Worm (Caenorhabditis elegans) whole organism, young adult: ENCODE measurements around the gene C50D2.2.

Experiments used
- C06A6.2 ChIP-seq: fragments of 200-800 bp; sonication (Bioruptor generic); conservative IDR thresholded peaks from 2 replicates; pipeline ENCODE4 v1.3.6; 2022; ENCODE audit warnings: missing genetic modification characterization, missing compliant biosample characterization
- D2030.7 ChIP-seq: fragments of 200-800 bp; sonication (Bioruptor generic); IDR thresholded peaks from 2 replicates; pipeline ENCODE4 v1.3.6; 2022; ENCODE audit warnings: missing genetic modification reagents, missing genetic modification characterization, missing compliant biosample characterization
- F23B12.7 ChIP-seq: sonication (generic microtip); optimal IDR thresholded peaks from 2 replicates; lab custom pipeline; 2017; ENCODE audit warnings: missing genetic modification characterization, mild to moderate bottlenecking, missing compliant biosample characterization, antibody characterized with exemption, moderate library complexity; ENCODE audit not compliant: insufficient read depth
- F37B4.10 ChIP-seq: fragments of 200-800 bp; sonication (Bioruptor generic); IDR thresholded peaks from 2 replicates; pipeline ENCODE4 v1.3.6; 2022; ENCODE audit warnings: missing genetic modification characterization, missing compliant biosample characterization
- F39B2.1 ChIP-seq: fragments of 200-800 bp; sonication (Bioruptor generic); IDR thresholded peaks from 2 replicates; pipeline ENCODE4 v1.3.6; 2022; ENCODE audit warnings: missing genetic modification reagents, missing genetic modification characterization, missing compliant biosample characterization
- F49E8.2 ChIP-seq: sonication (generic microtip); optimal IDR thresholded peaks from 3 replicates; lab custom pipeline; 2017; ENCODE audit warnings: missing genetic modification characterization, mild to moderate bottlenecking, missing compliant biosample characterization, antibody characterized with exemption, moderate library complexity; ENCODE audit not compliant: insufficient read depth
- F57A8.1 ChIP-seq: fragments of 200-800 bp; sonication (Bioruptor generic); optimal IDR thresholded peaks from 2 replicates; lab custom pipeline; 2018; ENCODE audit warnings: mild to moderate bottlenecking, missing genetic modification characterization, moderate library complexity, missing compliant biosample characterization
- K11D2.4 ChIP-seq: fragments of 200-800 bp; sonication (Bioruptor generic); IDR thresholded peaks from 2 replicates; pipeline ENCODE4 v1.3.6; 2022; ENCODE audit warnings: missing genetic modification reagents, missing genetic modification characterization, missing compliant biosample characterization
- Y53F4B.3 ChIP-seq: fragments of 200-800 bp; sonication (Bioruptor generic); IDR thresholded peaks from 2 replicates; pipeline ENCODE4 v1.3.6; 2022; ENCODE audit warnings: missing genetic modification reagents, missing genetic modification characterization, missing compliant biosample characterization
- Y67H2A.10 ChIP-seq: fragments of 200-800 bp; sonication (Bioruptor generic); conservative IDR thresholded peaks from 2 replicates; pipeline ENCODE4 v1.3.6; 2022; ENCODE audit warnings: missing genetic modification reagents, missing genetic modification characterization, missing compliant biosample characterization
- Y79H2A.3 ChIP-seq: fragments of 200-800 bp; sonication (Bioruptor generic); conservative IDR thresholded peaks from 2 replicates; pipeline ENCODE4 v1.3.6; 2022; ENCODE audit warnings: missing genetic modification reagents, missing genetic modification characterization, missing compliant biosample characterization
- aptf-2 ChIP-seq: fragments of 200-800 bp; sonication (Bioruptor generic); conservative IDR thresholded peaks from 2 replicates; pipeline ENCODE4 v1.3.6; 2022; ENCODE audit warnings: missing genetic modification reagents, missing genetic modification characterization, missing compliant biosample characterization
- aptf-3 ChIP-seq: fragments of 200-800 bp; sonication (Bioruptor generic); IDR thresholded peaks from 2 replicates; pipeline ENCODE4 v1.3.6; 2022; ENCODE audit warnings: missing genetic modification characterization, missing compliant biosample characterization
- atf-7 ChIP-seq: sonication (generic microtip); optimal IDR thresholded peaks from 2 replicates; lab custom pipeline; 2017; ENCODE audit warnings: mild to moderate bottlenecking, missing genetic modification characterization, missing compliant biosample characterization
- ceh-79 ChIP-seq: sonication (generic microtip); optimal IDR thresholded peaks from 2 replicates; lab custom pipeline; 2017; ENCODE audit warnings: mild to moderate bottlenecking, missing genetic modification characterization, missing compliant biosample characterization
- ceh-91 ChIP-seq: fragments of 200-800 bp; sonication (Bioruptor generic); IDR thresholded peaks from 2 replicates; pipeline ENCODE4 v1.3.6; 2022; ENCODE audit warnings: missing genetic modification reagents, missing genetic modification characterization, missing compliant biosample characterization
- die-1 ChIP-seq: sonication (generic microtip); optimal IDR thresholded peaks from 2 replicates; lab custom pipeline; 2016; ENCODE audit warnings: missing genotype, mild to moderate bottlenecking, missing genetic modification characterization, missing compliant biosample characterization
- dpff-1 ChIP-seq: sonication (generic microtip); optimal IDR thresholded peaks from 2 replicates; lab custom pipeline; 2017; ENCODE audit warnings: mild to moderate bottlenecking, missing genetic modification characterization, missing compliant biosample characterization
- efl-1 ChIP-seq: fragments of 150-350 bp; optimal IDR thresholded peaks from 2 replicates; lab custom pipeline; 2014; ENCODE audit warnings: missing biosample characterization, missing genetic modification reagents, missing genetic modification characterization
- egl-44 ChIP-seq: fragments of 200-800 bp; sonication (Bioruptor generic); IDR thresholded peaks from 2 replicates; pipeline ENCODE4 v1.3.6; 2022; ENCODE audit warnings: missing genetic modification reagents, missing genetic modification characterization, missing compliant biosample characterization
- egrh-3 ChIP-seq: fragments of 200-800 bp; sonication (Bioruptor generic); IDR thresholded peaks from 2 replicates; pipeline ENCODE4 v1.3.6; 2022; ENCODE audit warnings: missing genetic modification reagents, missing genetic modification characterization, missing compliant biosample characterization
- hmg-1.2 ChIP-seq: fragments of 200-800 bp; sonication (Bioruptor generic); IDR thresholded peaks from 2 replicates; pipeline ENCODE4 v1.3.6; 2022; ENCODE audit warnings: missing genetic modification reagents, missing genetic modification characterization, missing compliant biosample characterization
- hmg-20 ChIP-seq: fragments of 200-800 bp; sonication (Bioruptor generic); IDR thresholded peaks from 2 replicates; pipeline ENCODE4 v1.3.6; 2022; ENCODE audit warnings: missing genetic modification reagents, missing genetic modification characterization, missing compliant biosample characterization
- let-607 ChIP-seq, 2 experiments: fragments of 200-800 bp in 1 of 2; sonication (Bioruptor generic) in 1 of 2; sonication (generic microtip) in 1 of 2; optimal IDR thresholded peaks; 2 replicates each; lab custom pipeline; 2016 to 2018; ENCODE audit warnings: mild to moderate bottlenecking in 2 of 2, missing compliant biosample characterization in 2 of 2, missing genetic modification characterization in 2 of 2, moderate library complexity in 2 of 2, missing genotype in 1 of 2
- lin-26 ChIP-seq: fragments of 200-800 bp; sonication (Bioruptor generic); IDR thresholded peaks from 2 replicates; pipeline ENCODE4 v1.3.6; 2022; ENCODE audit warnings: missing genetic modification reagents, missing genetic modification characterization, missing compliant biosample characterization
- lin-35 ChIP-seq, 3 experiments: fragments of 150-350 bp in 2 of 3; sonication (generic microtip) in 1 of 3; optimal IDR thresholded peaks; 2 replicates each; lab custom pipeline; 2014 to 2018; ENCODE audit warnings: missing biosample characterization in 3 of 3, missing genetic modification characterization in 3 of 3, missing genetic modification reagents in 3 of 3
- lin-40 ChIP-seq: sonication (generic microtip); optimal IDR thresholded peaks from 2 replicates; lab custom pipeline; 2016; ENCODE audit warnings: missing genetic modification characterization, mild to moderate bottlenecking, missing compliant biosample characterization, missing genotype, missing genetic modification reagents
- lin-54 ChIP-seq: fragments of 200-800 bp; sonication (Bioruptor generic); optimal IDR thresholded peaks from 2 replicates; lab custom pipeline; 2018; ENCODE audit warnings: mild to moderate bottlenecking, missing genetic modification characterization, missing compliant biosample characterization
- mcd-1 ChIP-seq: fragments of 200-800 bp; sonication (Bioruptor generic); IDR thresholded peaks from 2 replicates; pipeline ENCODE4 v1.3.6; 2022; ENCODE audit warnings: missing genetic modification reagents, missing genetic modification characterization, missing compliant biosample characterization
- nfya-1 ChIP-seq: sonication (generic microtip); optimal IDR thresholded peaks from 2 replicates; lab custom pipeline; 2017; ENCODE audit warnings: antibody characterized with exemption, missing compliant biosample characterization, missing genetic modification characterization, borderline replicate concordance; ENCODE audit not compliant: insufficient read depth
- nfyb-1 ChIP-seq: fragments of 200-800 bp; sonication (Bioruptor generic); IDR thresholded peaks from 2 replicates; pipeline ENCODE4 v1.3.6; 2022; ENCODE audit warnings: missing genetic modification reagents, missing genetic modification characterization, missing compliant biosample characterization
- nhr-120 ChIP-seq: fragments of 200-800 bp; sonication (Bioruptor generic); IDR thresholded peaks from 2 replicates; pipeline ENCODE4 v1.3.6; 2022; ENCODE audit warnings: missing genetic modification characterization, missing compliant biosample characterization
- pbrm-1 ChIP-seq: fragments of 200-800 bp; sonication (Bioruptor generic); IDR thresholded peaks from 2 replicates; pipeline ENCODE4 v1.3.6; 2022; ENCODE audit warnings: missing genetic modification reagents, missing genetic modification characterization, missing compliant biosample characterization
- pha-4 ChIP-seq: fragments of 150-350 bp; sonication (generic microtip); optimal IDR thresholded peaks from 2 replicates; lab custom pipeline; 2014; ENCODE audit warnings: missing biosample characterization, missing genetic modification reagents, missing genetic modification characterization
- rcor-1 ChIP-seq: fragments of 200-800 bp; sonication (Bioruptor generic); IDR thresholded peaks from 2 replicates; pipeline ENCODE4 v1.3.6; 2022; ENCODE audit warnings: missing genetic modification reagents, missing genetic modification characterization, missing compliant biosample characterization
- repo-1 ChIP-seq: sonication (generic microtip); optimal IDR thresholded peaks from 2 replicates; lab custom pipeline; 2017; ENCODE audit warnings: mild to moderate bottlenecking, missing genetic modification characterization, missing compliant biosample characterization
- rpc-1 ChIP-seq, 2 experiments: fragments of 150-350 bp in 1 of 2; sonication (generic microtip) in 1 of 2; optimal IDR thresholded peaks; 2 replicates each; lab custom pipeline; 2014 to 2018; ENCODE audit warnings: missing biosample characterization in 1 of 2, missing genetic modification characterization in 1 of 2, missing genetic modification reagents in 1 of 2, missing genotype in 1 of 2
- snpc-4 ChIP-seq, 5 experiments: fragments of 150-350 bp in 1 of 5; sonication (generic microtip) in 4 of 5; optimal IDR thresholded peaks; 2 replicates each; lab custom pipeline; 2014 to 2018; ENCODE audit warnings: missing genetic modification characterization in 5 of 5, missing biosample characterization in 3 of 5, antibody characterized with exemption in 2 of 5, mild to moderate bottlenecking in 2 of 5, missing compliant biosample characterization in 2 of 5, missing genotype in 2 of 5, moderate library complexity in 2 of 5, missing genetic modification reagents in 1 of 5
- tbp1 ChIP-seq: fragments of 200-800 bp; sonication (Bioruptor generic); optimal IDR thresholded peaks from 2 replicates; lab custom pipeline; 2018; ENCODE audit warnings: mild to moderate bottlenecking, missing genetic modification characterization, missing compliant biosample characterization
- unc-130 ChIP-seq: sonication (generic microtip); optimal IDR thresholded peaks from 2 replicates; lab custom pipeline; 2016; ENCODE audit warnings: missing genetic modification reagents, missing genetic modification characterization, missing compliant biosample characterization
- xnd-1 ChIP-seq: sonication (generic microtip); optimal IDR thresholded peaks from 2 replicates; lab custom pipeline; 2016; ENCODE audit warnings: missing genotype, missing genetic modification reagents, missing genetic modification characterization, missing compliant biosample characterization
- zfh-2 ChIP-seq: fragments of 200-800 bp; sonication (Bioruptor generic); conservative IDR thresholded peaks from 2 replicates; pipeline ENCODE4 v1.3.6; 2022; ENCODE audit warnings: missing genetic modification reagents, missing genetic modification characterization, missing compliant biosample characterization
- zim-3 ChIP-seq: sonication (generic microtip); optimal IDR thresholded peaks from 2 replicates; lab custom pipeline; 2017; ENCODE audit warnings: mild to moderate bottlenecking, missing genetic modification characterization, moderate library complexity, missing compliant biosample characterization
- ztf-18 ChIP-seq: sonication (generic microtip); optimal IDR thresholded peaks from 2 replicates; lab custom pipeline; 2016; ENCODE audit warnings: missing genotype, mild to moderate bottlenecking, missing genetic modification characterization, missing compliant biosample characterization
- ztf-25 ChIP-seq: fragments of 200-800 bp; sonication (Bioruptor generic); IDR thresholded peaks from 2 replicates; pipeline ENCODE4 v1.3.6; 2022; ENCODE audit warnings: missing genetic modification reagents, missing genetic modification characterization, missing compliant biosample characterization

Gene C50D2.2

ce11 chrII:155904-156303 is 46.9 kb downstream of the C50D2.2 start, which contains the start of gene mrpl-28 (continued):
- TF ChIP-seq nfya-1 (tag; lab: Kevin White, UChicago) (no peak), efl-1 (GFP tag; lab: Kevin White, UChicago) (peak; percentile 76), F57A8.1 (no peak), Y53F4B.3 (no peak), Y67H2A.10 (GFP tag; lab: Robert Waterston, UW) (0 out of 2 replicates have a peak, but pooled peaks have one; percentile 15), aptf-3 (no peak), lin-35 (GFP tag; optimal IDR thresholded peaks at IDR 0.05; lab: Kevin White, UChicago) (peak in 2 of 3 experiments; percentile 57 to 90), Y79H2A.3 (no peak), hmg-20 (GFP tag; lab: Robert Waterston, UW) (0 out of 2 replicates have a peak, but pooled peaks have one; percentile 65), die-1 (tag; lab: Kevin White, UChicago) (no peak), pha-4 (tag; lab: Kevin White, UChicago) (peak; percentile 3), nhr-120 (no peak), K11D2.4 (GFP tag; lab: Robert Waterston, UW) (peak; percentile 79), pbrm-1 (GFP tag; lab: Robert Waterston, UW) (peak; percentile 89), zfh-2 (GFP tag; lab: Robert Waterston, UW) (no peak), D2030.7 (peak; percentile 90), dpff-1 (tag; lab: Kevin White, UChicago) (no peak), ceh-91 (peak; percentile 35; the same call in 1 of the 2 replicates), egl-44 (GFP tag; lab: Robert Waterston, UW) (no peak), xnd-1 (tag; lab: Kevin White, UChicago) (peak; percentile 22), rpc-1 (optimal IDR thresholded peaks at IDR 0.05; lab: Kevin White, UChicago) (no peak), rpc-1 (tag; optimal IDR thresholded peaks at IDR 0.05; lab: Kevin White, UChicago) (no peak), unc-130 (GFP tag; lab: Kevin White, UChicago) (peak; percentile 20), snpc-4 (GFP tag; optimal IDR thresholded peaks at IDR 0.05; lab: Kevin White, UChicago) (no peak), snpc-4 (tag; optimal IDR thresholded peaks at IDR 0.05; lab: Kevin White, UChicago) (peak in 3 of 4 experiments; percentile 56 to 72 (median 59)), C06A6.2 (no peak), egrh-3 (GFP tag; lab: Robert Waterston, UW) (no peak), lin-26 (GFP tag; lab: Robert Waterston, UW) (no peak), zim-3 (tag; lab: Kevin White, UChicago) (peak; percentile 56), lin-54 (peak; percentile 87), F37B4.10 (no peak), ztf-18 (peak; percentile 28), aptf-2 (GFP tag; lab: Robert Waterston, UW) (no peak), nfyb-1 (GFP tag; lab: Robert Waterston, UW) (peak; percentile 81), F23B12.7 (tag; lab: Kevin White, UChicago) (peak; percentile 38), F49E8.2 (tag; lab: Kevin White, UChicago) (no peak), rcor-1 (GFP tag; lab: Robert Waterston, UW) (peak; percentile 90), ztf-25 (GFP tag; lab: Robert Waterston, UW) (no peak), lin-40 (tag; lab: Kevin White, UChicago) (peak; percentile 93)

DNA sequence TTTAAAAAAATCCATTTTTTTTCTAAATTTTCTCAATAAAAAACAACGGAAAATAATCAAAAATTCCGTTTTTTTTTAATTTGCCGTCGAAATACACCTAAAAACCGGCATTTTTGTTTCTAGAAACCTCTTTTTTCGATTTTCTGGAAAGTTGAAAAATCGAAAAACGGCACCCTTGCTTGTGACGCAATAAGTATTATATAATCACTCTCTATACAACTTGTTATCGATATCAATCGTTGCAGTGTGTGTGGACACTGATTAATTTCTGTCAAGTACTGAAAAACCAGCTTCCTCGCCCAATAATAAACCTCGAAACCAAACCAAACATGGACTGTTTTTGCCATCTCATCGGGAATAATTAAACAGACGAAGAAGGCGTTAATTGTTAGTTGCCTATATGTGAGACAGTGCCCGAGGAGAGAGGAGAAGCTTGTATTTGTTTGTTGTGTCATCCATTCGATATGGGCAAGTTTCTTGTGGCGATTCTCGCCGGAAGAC is 48.1 kb downstream of the C50D2.2 start:
- TF ChIP-seq zim-3 (tag; lab: Kevin White, UChicago) (no peak), mcd-1 (no peak), F39B2.1 (GFP tag; lab: Robert Waterston, UW) (no peak), egrh-3 (GFP tag; lab: Robert Waterston, UW) (no peak), atf-7 (tag; lab: Kevin White, UChicago) (no peak), xnd-1 (tag; lab: Kevin White, UChicago) (no peak), ceh-79 (tag; lab: Kevin White, UChicago) (no peak), let-607 (tag; optimal IDR thresholded peaks at IDR 0.05; lab: Kevin White, UChicago) (no peak), repo-1 (tag; lab: Kevin White, UChicago) (no peak), snpc-4 (GFP tag; optimal IDR thresholded peaks at IDR 0.05; lab: Kevin White, UChicago) (no peak), snpc-4 (tag; optimal IDR thresholded peaks at IDR 0.05; lab: Kevin White, UChicago) (no peak), tbp1 (GFP tag; lab: Kevin White, UChicago) (no peak), hmg-1.2 (no peak)
